Worm (Caenorhabditis elegans): ENCODE data around the gene pals-17.

pals-17 gene

DNA sequence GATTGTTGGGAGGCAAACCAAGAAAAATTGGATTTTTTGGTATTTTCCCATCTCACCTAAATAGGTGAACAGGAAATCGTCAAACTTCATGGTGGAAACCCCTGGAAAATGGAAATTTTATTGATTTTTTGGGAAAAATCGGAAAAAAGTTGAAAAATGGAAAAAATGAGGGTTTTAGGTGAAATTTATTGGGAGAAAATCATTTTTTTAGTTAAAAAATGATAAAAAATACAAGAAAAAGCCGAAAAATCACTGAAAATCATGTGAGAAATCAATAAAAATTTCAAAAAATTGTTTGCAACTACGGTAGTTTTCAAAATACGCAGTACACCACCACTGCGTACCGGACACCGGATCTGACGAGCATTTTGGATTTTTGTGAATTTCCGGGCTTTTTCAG, 35.5 kb upstream of the pals-17 start, which contains the start of gene lelo-2:
lelo-2 (minus strand) TSS at position 101 of the 400 bp plus-strand sequence.
- no peak for TF ChIP-seq snpc-4 (tag; optimal IDR thresholded peaks at IDR 0.05)
- no peak for TF ChIP-seq jun-1 (tag; optimal IDR thresholded peaks at IDR 0.05)
- TF ChIP-seq skn-1 (tag; optimal IDR thresholded peaks at IDR 0.05) = no peak
- no peak for TF ChIP-seq lsy-12 (tag; optimal IDR thresholded peaks at IDR 0.05)
- no peak for TF ChIP-seq unc-39 (tag; optimal IDR thresholded peaks at IDR 0.05)
- TF ChIP-seq aly-2 (tag; optimal IDR thresholded peaks at IDR 0.05) = no peak
- TF ChIP-seq nhr-25 (tag; optimal IDR thresholded peaks at IDR 0.05) = no peak
- TF ChIP-seq ceh-28 (tag; optimal IDR thresholded peaks at IDR 0.05) = no peak
- no peak for TF ChIP-seq fkh-10 (GFP tag; optimal IDR thresholded peaks at IDR 0.05)
- no peak for TF ChIP-seq egl-5 (tag; optimal IDR thresholded peaks at IDR 0.05)
- TF ChIP-seq ceh-82 (tag; optimal IDR thresholded peaks at IDR 0.05) = no peak
- TF ChIP-seq nhr-28 (tag; optimal IDR thresholded peaks at IDR 0.05) = no peak
- no peak for TF ChIP-seq tbx-2 (tag; optimal IDR thresholded peaks at IDR 0.05)
- TF ChIP-seq zag-1 (tag; optimal IDR thresholded peaks at IDR 0.05) = no peak
- TF ChIP-seq nhr-67 (tag; optimal IDR thresholded peaks at IDR 0.05) = no peak
- no peak for TF ChIP-seq mml-1 (tag; optimal IDR thresholded peaks at IDR 0.05)
- TF ChIP-seq elt-2 (tag; optimal IDR thresholded peaks at IDR 0.05) = no peak
- TF ChIP-seq unc-62 (GFP tag; optimal IDR thresholded peaks at IDR 0.05) = no peak

- TF ChIP-seq sea-2 (GFP tag; optimal IDR thresholded peaks at IDR 0.05) (no peak), nhr-12 (tag; optimal IDR thresholded peaks at IDR 0.05) (no peak), nhr-237 (tag; optimal IDR thresholded peaks at IDR 0.05) (no peak), lin-15B (tag; optimal IDR thresholded peaks at IDR 0.05) (peak; percentile 94), ceh-28 (tag; optimal IDR thresholded peaks at IDR 0.05) (no peak), fkh-10 (GFP tag; optimal IDR thresholded peaks at IDR 0.05) (peak; percentile 7), elt-3 (tag; optimal IDR thresholded peaks at IDR 0.05) (no peak), unc-39 (tag; optimal IDR thresholded peaks at IDR 0.05) (no peak), nhr-25 (tag; optimal IDR thresholded peaks at IDR 0.05) (peak; percentile 6), ztf-11 (tag; optimal IDR thresholded peaks at IDR 0.05) (no peak), fos-1 (tag; optimal IDR thresholded peaks at IDR 0.05) (no peak), elt-1 (tag; optimal IDR thresholded peaks at IDR 0.05) (no peak), nhr-43 (tag; optimal IDR thresholded peaks at IDR 0.05; ENCODE audit: poor library complexity, severe bottlenecking) (no peak), nhr-11 (tag; optimal IDR thresholded peaks at IDR 0.05) (no peak), nhr-77 (tag; optimal IDR thresholded peaks at IDR 0.05) (no peak), unc-62 (GFP tag; optimal IDR thresholded peaks at IDR 0.05) (no peak), pqm-1 (tag; optimal IDR thresholded peaks at IDR 0.05) (peak; percentile 1), ceh-9 (tag; optimal IDR thresholded peaks at IDR 0.05) (no peak), R02D3.7 (tag; optimal IDR thresholded peaks at IDR 0.05) (no peak), elt-2 (tag; optimal IDR thresholded peaks at IDR 0.05) (peak; percentile 35), nhr-23 (tag; optimal IDR thresholded peaks at IDR 0.05) (peak; percentile 24), eor-1 (tag; optimal IDR thresholded peaks at IDR 0.05) (no peak), hmg-11 (tag; optimal IDR thresholded peaks at IDR 0.05) (peak; percentile 94), zag-1 (tag; optimal IDR thresholded peaks at IDR 0.05) (peak; percentile 6), daf-12 (tag; optimal IDR thresholded peaks at IDR 0.05) (no peak), egl-5 (tag; optimal IDR thresholded peaks at IDR 0.05) (no peak), egl-27 (tag; optimal IDR thresholded peaks at IDR 0.05) (no peak), ZK546.5 (tag; optimal IDR thresholded peaks at IDR 0.05) (no peak), nhr-67 (tag; optimal IDR thresholded peaks at IDR 0.05) (no peak), ztf-4 (tag; optimal IDR thresholded peaks at IDR 0.05) (no peak), lin-39 (tag; optimal IDR thresholded peaks at IDR 0.05) (peak; percentile 84), tbx-2 (tag; optimal IDR thresholded peaks at IDR 0.05) (peak; percentile 25), skn-1 (tag; optimal IDR thresholded peaks at IDR 0.05) (peak; percentile 77), nhr-76 (tag; optimal IDR thresholded peaks at IDR 0.05) (no peak), nfya-1 (tag; optimal IDR thresholded peaks at IDR 0.05; ENCODE audit: insufficient read depth) (peak; percentile 78), ama-1 (optimal IDR thresholded peaks at IDR 0.05) (no peak), lsy-12 (tag; optimal IDR thresholded peaks at IDR 0.05) (peak; percentile 73), mml-1 (tag; optimal IDR thresholded peaks at IDR 0.05) (no peak), ceh-16 (tag; optimal IDR thresholded peaks at IDR 0.05) (no peak), snpc-4 (tag; optimal IDR thresholded peaks at IDR 0.05) (no peak), fkh-2 (tag; optimal IDR thresholded peaks at IDR 0.05) (no peak), ceh-82 (tag; optimal IDR thresholded peaks at IDR 0.05) (peak; percentile 13), nhr-28 (tag; optimal IDR thresholded peaks at IDR 0.05) (no peak), aly-2 (tag; optimal IDR thresholded peaks at IDR 0.05) (no peak), jun-1 (tag; optimal IDR thresholded peaks at IDR 0.05) (peak; percentile 71), mdl-1 (tag; optimal IDR thresholded peaks at IDR 0.05) (no peak), pha-4 (tag; optimal IDR thresholded peaks at IDR 0.05) (peak; percentile 53)
Measured at ce11 chrIII:1424305-1424704, 32.7 kb upstream of the pals-17 start.
